Fruit fly (Drosophila melanogaster): ENCODE results near the gene D19B.

dm6 chr3L:6133546-6133945 lies 51.2 kb downstream of the D19B start, which contains the start of gene Lcp65Ag2:
- TF ChIP-seq Myc (optimal IDR thresholded peaks at IDR 0.05) (no peak), h (optimal IDR thresholded peaks at IDR 0.05) (no peak), psq (optimal IDR thresholded peaks at IDR 0.05) (no peak), Sin3A (optimal IDR thresholded peaks at IDR 0.05) (no peak), insv (optimal IDR thresholded peaks at IDR 0.05) (no peak), ttk (optimal IDR thresholded peaks at IDR 0.05) (no peak)
